Fruit fly (Drosophila melanogaster) whole organism, embryonic: Measurements from ENCODE around the gene GC2.
A peak's percentile ranks its signal among the peaks of the same experiment; 100 is the strongest.

Source experiments
- CG11085 ChIP-seq: fragments of 200-800 bp; sonication (Bioruptor generic); IDR thresholded peaks from 2 replicates; pipeline ENCODE4 v1.3.6; 2022; ENCODE audit warnings: missing biosample characterization, missing genetic modification characterization
- CG13775 ChIP-seq: fragments of 200-800 bp; sonication (Bioruptor generic); optimal IDR thresholded peaks from 3 replicates; lab custom pipeline; 2017; ENCODE audit warnings: missing biosample characterization, mild to moderate bottlenecking, missing genetic modification characterization
- CG14667 ChIP-seq: fragments of 200-800 bp; sonication (Bioruptor generic); IDR thresholded peaks from 2 replicates; pipeline ENCODE4 v1.3.6; 2022; ENCODE audit warnings: missing biosample characterization, missing genetic modification characterization
- CG15073 ChIP-seq: fragments of 200-800 bp; sonication (Bioruptor generic); optimal IDR thresholded peaks from 2 replicates; lab custom pipeline; 2016; ENCODE audit warnings: missing biosample characterization, missing genetic modification characterization
- CG1647 ChIP-seq: fragments of 200-800 bp; sonication (Bioruptor generic); optimal IDR thresholded peaks from 3 replicates; lab custom pipeline; 2016; ENCODE audit warnings: missing biosample characterization, missing genetic modification characterization
- CG16813 ChIP-seq: fragments of 200-800 bp; sonication (Bioruptor generic); IDR thresholded peaks from 3 replicates; pipeline ENCODE4 v1.3.6; 2022; ENCODE audit warnings: missing biosample characterization, missing genetic modification characterization; ENCODE audit not compliant: partially characterized antibody
- CG16863 ChIP-seq: fragments of 200-800 bp; sonication (Bioruptor generic); optimal IDR thresholded peaks from 3 replicates; lab custom pipeline; 2016; ENCODE audit warnings: missing biosample characterization, missing genetic modification characterization
- CG2678 ChIP-seq: fragments of 200-800 bp; sonication (Bioruptor generic); optimal IDR thresholded peaks from 3 replicates; lab custom pipeline; 2019; ENCODE audit warnings: missing biosample characterization, mild to moderate bottlenecking, missing genetic modification characterization, moderate library complexity
- CG3281 ChIP-seq: fragments of 200-800 bp; sonication (Bioruptor generic); optimal IDR thresholded peaks from 3 replicates; lab custom pipeline; 2017; ENCODE audit warnings: missing biosample characterization, mild to moderate bottlenecking, missing genetic modification characterization
- CG3847 ChIP-seq: fragments of 200-800 bp; sonication (Bioruptor generic); IDR thresholded peaks from 2 replicates; pipeline ENCODE4 v1.3.6; 2022; ENCODE audit warnings: missing biosample characterization, missing genetic modification characterization
- CG3995 ChIP-seq: fragments of 200-800 bp; sonication (Bioruptor generic); optimal IDR thresholded peaks from 3 replicates; lab custom pipeline; 2016; ENCODE audit warnings: missing biosample characterization, missing genetic modification characterization
- CG42726 ChIP-seq: fragments of 200-800 bp; sonication (Bioruptor generic); IDR thresholded peaks from 2 replicates; pipeline ENCODE4 v1.3.6; 2022; ENCODE audit warnings: missing biosample characterization, missing genetic modification characterization; ENCODE audit not compliant: partially characterized antibody
- CG7271 ChIP-seq: fragments of 200-800 bp; sonication (Bioruptor generic); optimal IDR thresholded peaks from 2 replicates; lab custom pipeline; 2018; ENCODE audit warnings: missing biosample characterization, mild to moderate bottlenecking, missing genetic modification characterization, moderate library complexity
- CG8290 ChIP-seq, 3 experiments: fragments of 200-800 bp; sonication (Bioruptor generic); optimal IDR thresholded peaks; 2 replicates each; lab custom pipeline; 2016 to 2019; ENCODE audit warnings: missing biosample characterization in 3 of 3, missing genetic modification characterization in 3 of 3, mild to moderate bottlenecking in 2 of 3, moderate library complexity in 1 of 3
- CG8478 ChIP-seq: fragments of >200 bp; optimal IDR thresholded peaks from 2 replicates; lab custom pipeline; 2018
- CG9817 ChIP-seq: fragments of 200-800 bp; sonication (Bioruptor generic); optimal IDR thresholded peaks from 2 replicates; lab custom pipeline; 2018; ENCODE audit warnings: missing biosample characterization, mild to moderate bottlenecking, missing genetic modification characterization, moderate library complexity
- CG9876 ChIP-seq: fragments of 200-800 bp; sonication (Bioruptor generic); optimal IDR thresholded peaks from 2 replicates; lab custom pipeline; 2016; ENCODE audit warnings: missing biosample characterization, missing genetic modification characterization
- Dad ChIP-seq: fragments of 200-800 bp; sonication (Bioruptor generic); optimal IDR thresholded peaks from 3 replicates; lab custom pipeline; 2016; ENCODE audit warnings: missing biosample characterization, missing genetic modification characterization
- Dek ChIP-seq: fragments of 200-800 bp; sonication (Bioruptor generic); optimal IDR thresholded peaks from 3 replicates; lab custom pipeline; 2019; ENCODE audit warnings: missing biosample characterization, mild to moderate bottlenecking, missing genetic modification characterization, moderate library complexity
- Eip74EF ChIP-seq, 2 experiments: fragments of 200-800 bp in 1 of 2; fragments of >200 bp in 1 of 2; sonication (Bioruptor generic) in 1 of 2; optimal IDR thresholded peaks; 2 replicates each; lab custom pipeline; 2017 to 2019; ENCODE audit warnings: missing biosample characterization in 2 of 2, missing genetic modification characterization in 2 of 2, mild to moderate bottlenecking in 1 of 2, moderate library complexity in 1 of 2
- Ets97D ChIP-seq: fragments of 200-800 bp; sonication (Bioruptor generic); optimal IDR thresholded peaks from 3 replicates; lab custom pipeline; 2016; ENCODE audit warnings: missing biosample characterization, missing genetic modification characterization
- Gsc ChIP-seq: fragments of 200-800 bp; sonication (Bioruptor generic); IDR thresholded peaks from 2 replicates; pipeline ENCODE4 v1.3.6; 2022; ENCODE audit warnings: missing biosample characterization, missing genetic modification characterization
- Gug ChIP-seq: fragments of 200-800 bp; sonication (Bioruptor generic); IDR thresholded peaks from 4 replicates; pipeline ENCODE4 v1.3.6; 2022; ENCODE audit warnings: missing biosample characterization, missing genetic modification characterization
- HLH54F ChIP-seq: fragments of 200-800 bp; sonication (Bioruptor generic); optimal IDR thresholded peaks from 3 replicates; lab custom pipeline; 2016; ENCODE audit warnings: missing biosample characterization, missing genetic modification characterization
- Hr51 ChIP-seq, 2 experiments: fragments of 200-800 bp; sonication (Bioruptor generic); optimal IDR thresholded peaks; 2 replicates in 1 of 2; 3 replicates in 1 of 2; lab custom pipeline; 2016 to 2018; ENCODE audit warnings: missing biosample characterization in 2 of 2, missing genetic modification characterization in 2 of 2, mild to moderate bottlenecking in 1 of 2, moderate library complexity in 1 of 2
- Mad ChIP-seq: fragments of 200-800 bp; sonication (Bioruptor generic); optimal IDR thresholded peaks from 2 replicates; lab custom pipeline; 2016; ENCODE audit warnings: missing biosample characterization, missing genetic modification characterization
- Max ChIP-seq: fragments of 200-800 bp; sonication (Bioruptor generic); optimal IDR thresholded peaks from 2 replicates; lab custom pipeline; 2016; ENCODE audit warnings: missing biosample characterization, mild to moderate bottlenecking, missing genetic modification characterization
- Stat92E ChIP-seq, 3 experiments: fragments of >200 bp in 2 of 3; fragments of 200-800 bp in 1 of 3; sonication (Bioruptor generic) in 1 of 3; optimal IDR thresholded peaks; 2 replicates each; lab custom pipeline; 2017 to 2019; ENCODE audit warnings: missing biosample characterization in 3 of 3, missing genetic modification characterization in 3 of 3, mild to moderate bottlenecking in 1 of 3, moderate library complexity in 1 of 3
- TFAM ChIP-seq: fragments of 200-800 bp; sonication (Bioruptor generic); optimal IDR thresholded peaks from 2 replicates; lab custom pipeline; 2017; ENCODE audit warnings: missing biosample characterization, missing genetic modification characterization, inconsistent platforms
- ash1 ChIP-seq: fragments of 200-800 bp; sonication (Bioruptor generic); optimal IDR thresholded peaks from 2 replicates; lab custom pipeline; 2018; ENCODE audit warnings: missing biosample characterization, mild to moderate bottlenecking, missing genetic modification characterization
- ato ChIP-seq: fragments of 200-800 bp; sonication (Bioruptor generic); IDR thresholded peaks from 2 replicates; pipeline ENCODE4 v1.3.6; 2022; ENCODE audit warnings: missing biosample characterization, missing genetic modification characterization; ENCODE audit not compliant: partially characterized antibody
- chn ChIP-seq: fragments of 200-800 bp; sonication (Bioruptor generic); optimal IDR thresholded peaks from 2 replicates; lab custom pipeline; 2016; ENCODE audit warnings: missing biosample characterization, missing genetic modification characterization
- dati ChIP-seq: fragments of 200-800 bp; sonication (Bioruptor generic); IDR thresholded peaks from 2 replicates; pipeline ENCODE4 v1.3.6; 2022; ENCODE audit warnings: missing biosample characterization, missing genetic modification characterization
- dmrt99B ChIP-seq: fragments of 200-800 bp; sonication (Bioruptor generic); optimal IDR thresholded peaks from 2 replicates; lab custom pipeline; 2018; ENCODE audit warnings: missing biosample characterization, mild to moderate bottlenecking, missing genetic modification characterization, moderate library complexity
- gfzf ChIP-seq: fragments of 200-800 bp; sonication (Bioruptor generic); optimal IDR thresholded peaks from 2 replicates; lab custom pipeline; 2016; ENCODE audit warnings: missing biosample characterization, mild to moderate bottlenecking, missing genetic modification characterization, moderate library complexity
- grn ChIP-seq: fragments of 200-800 bp; sonication (Bioruptor generic); optimal IDR thresholded peaks from 3 replicates; lab custom pipeline; 2017; ENCODE audit warnings: missing biosample characterization, missing genetic modification characterization
- hb ChIP-seq: fragments of 200-800 bp; sonication (Bioruptor generic); IDR thresholded peaks from 3 replicates; pipeline ENCODE4 v1.3.6; 2022; ENCODE audit warnings: missing biosample characterization, missing genetic modification characterization; ENCODE audit not compliant: partially characterized antibody
- hth ChIP-seq: fragments of >200 bp; optimal IDR thresholded peaks from 2 replicates; lab custom pipeline; 2017; ENCODE audit warnings: inconsistent platforms
- inv ChIP-seq: fragments of 200-800 bp; sonication (Bioruptor generic); IDR thresholded peaks from 2 replicates; pipeline ENCODE4 v1.3.6; 2022; ENCODE audit warnings: missing biosample characterization, missing genetic modification characterization; ENCODE audit not compliant: partially characterized antibody
- mam ChIP-seq: fragments of 200-800 bp; sonication (Bioruptor generic); optimal IDR thresholded peaks from 3 replicates; lab custom pipeline; 2016; ENCODE audit warnings: missing biosample characterization, missing genetic modification characterization
- nerfin-1 ChIP-seq: fragments of 200-800 bp; sonication (Bioruptor generic); optimal IDR thresholded peaks from 3 replicates; lab custom pipeline; 2019; ENCODE audit warnings: missing biosample characterization, mild to moderate bottlenecking, missing genetic modification characterization, moderate library complexity
- nmo ChIP-seq: fragments of 200-800 bp; sonication (Bioruptor generic); optimal IDR thresholded peaks from 2 replicates; lab custom pipeline; 2018; ENCODE audit warnings: missing biosample characterization, mild to moderate bottlenecking, missing genetic modification characterization, moderate library complexity
- oc ChIP-seq: fragments of 200-800 bp; sonication (Bioruptor generic); optimal IDR thresholded peaks from 2 replicates; lab custom pipeline; 2018; ENCODE audit warnings: missing biosample characterization, mild to moderate bottlenecking, missing genetic modification characterization, moderate library complexity
- otp ChIP-seq: fragments of 200-800 bp; sonication (Bioruptor generic); IDR thresholded peaks from 3 replicates; pipeline ENCODE4, ENCODE4 v1.3.6; 2022; ENCODE audit warnings: missing biosample characterization, missing genetic modification characterization
- psq ChIP-seq: fragments of 200-800 bp; sonication (Bioruptor generic); optimal IDR thresholded peaks from 2 replicates; lab custom pipeline; 2017; ENCODE audit warnings: missing biosample characterization, missing genetic modification characterization
- scrt ChIP-seq: fragments of 200-800 bp; sonication (Bioruptor generic); optimal IDR thresholded peaks from 2 replicates; lab custom pipeline; 2018; ENCODE audit warnings: missing biosample characterization, mild to moderate bottlenecking, missing genetic modification characterization, moderate library complexity
- tx ChIP-seq: fragments of 200-800 bp; sonication (Bioruptor generic); optimal IDR thresholded peaks from 2 replicates; lab custom pipeline; 2016; ENCODE audit warnings: missing biosample characterization, missing genetic modification characterization
- zen2 ChIP-seq: fragments of 200-800 bp; sonication (Bioruptor generic); IDR thresholded peaks from 3 replicates; pipeline ENCODE4 v1.3.6; 2022; ENCODE audit warnings: missing biosample characterization, missing genetic modification characterization; ENCODE audit not compliant: partially characterized antibody

GC2 gene

dm6 chr3R:11967262-11968029, 4.0 kb upstream of the GC2 start, which contains the start of the genes CG12213 and GC1 (continued):
- TF ChIP-seq Ets97D (GFP tag; lab: Kevin White, UChicago) = peak; percentile 68
- peak; percentile 20 for TF ChIP-seq Mad (GFP tag; lab: Kevin White, UChicago)
- TF ChIP-seq grn (GFP tag; lab: Kevin White, UChicago) = peak; percentile 44
- no peak for TF ChIP-seq ash1 (GFP tag; lab: Kevin White, UChicago)
- TF ChIP-seq dati (GFP tag; lab: Robert Waterston, UW) = no peak
- TF ChIP-seq Dad (GFP tag; lab: Kevin White, UChicago) = peak; percentile 10
- TF ChIP-seq CG15073 (GFP tag; lab: Kevin White, UChicago) = no peak
- TF ChIP-seq hb (GFP tag; lab: Robert Waterston, UW) = peak; percentile 98
- TF ChIP-seq mam = peak; percentile 52
- TF ChIP-seq CG13775 (GFP tag; lab: Kevin White, UChicago) = peak; percentile 7
- TF ChIP-seq scrt (GFP tag; lab: Kevin White, UChicago) = peak; percentile 33
- TF ChIP-seq CG14667 (GFP tag; lab: Robert Waterston, UW) = no peak
- TF ChIP-seq Eip74EF (GFP tag; optimal IDR thresholded peaks at IDR 0.05; lab: Kevin White, UChicago) = no peak
- no peak for TF ChIP-seq CG16863 (GFP tag; lab: Kevin White, UChicago)
- TF ChIP-seq ato (GFP tag; lab: Robert Waterston, UW) = peak; percentile 93
- TF ChIP-seq dmrt99B (tag; lab: Kevin White, UChicago) = no peak
- no peak for TF ChIP-seq chn
- TF ChIP-seq CG42726 (GFP tag; lab: Robert Waterston, UW) = peak; percentile 97
- no peak for TF ChIP-seq hth (lab: Kevin White, UChicago)
- TF ChIP-seq CG3281 (GFP tag; lab: Kevin White, UChicago) = no peak
- TF ChIP-seq CG16813 (GFP tag; lab: Robert Waterston, UW) = peak; percentile 99
- no peak for TF ChIP-seq oc
- peak; percentile 56 for TF ChIP-seq Dek (tag; lab: Kevin White, UChicago)
- TF ChIP-seq CG7271 (tag; lab: Kevin White, UChicago) = peak; percentile 0
- TF ChIP-seq Gsc (GFP tag; lab: Robert Waterston, UW) = no peak
- no peak for TF ChIP-seq TFAM (GFP tag; lab: Kevin White, UChicago)
- no peak for TF ChIP-seq CG8478
- no peak; the same call in 2 of the 3 replicates for TF ChIP-seq otp (GFP tag; lab: Robert Waterston, UW)
- TF ChIP-seq CG3995 (GFP tag; lab: Kevin White, UChicago) = peak; percentile 90
- TF ChIP-seq inv (GFP tag; lab: Robert Waterston, UW) = peak; percentile 99
- TF ChIP-seq gfzf = peak; percentile 93
- TF ChIP-seq nmo (GFP tag; lab: Kevin White, UChicago) = peak; percentile 80
- peak; percentile 16 for TF ChIP-seq HLH54F (GFP tag; lab: Kevin White, UChicago)
- TF ChIP-seq CG1647 (GFP tag; lab: Kevin White, UChicago) = peak; percentile 12
- TF ChIP-seq nerfin-1 (tag; lab: Kevin White, UChicago) = peak; percentile 39
- TF ChIP-seq psq (GFP tag; lab: Kevin White, UChicago) = no peak
- TF ChIP-seq Stat92E (GFP tag; optimal IDR thresholded peaks at IDR 0.05; lab: Kevin White, UChicago) = no peak
- no peak for TF ChIP-seq Gug (GFP tag; lab: Robert Waterston, UW)
- peak in 1 of 2 experiments; percentile 9 for TF ChIP-seq Hr51 (GFP tag; optimal IDR thresholded peaks at IDR 0.05; lab: Kevin White, UChicago)
- TF ChIP-seq CG3847 (GFP tag; lab: Robert Waterston, UW) = peak; percentile 69
- TF ChIP-seq CG8290 (GFP tag; optimal IDR thresholded peaks at IDR 0.05; lab: Kevin White, UChicago) = peak; percentile 83
- TF ChIP-seq CG8290 (tag; optimal IDR thresholded peaks at IDR 0.05; lab: Kevin White, UChicago) = peak; percentile 32 to 64
- TF ChIP-seq Max (GFP tag; lab: Kevin White, UChicago) = peak; percentile 55
- no peak for TF ChIP-seq CG11085
- TF ChIP-seq CG2678 (tag; lab: Kevin White, UChicago) = peak; percentile 11
- no peak for TF ChIP-seq CG9817 (tag; lab: Kevin White, UChicago)
- no peak for TF ChIP-seq CG9876
- peak; percentile 95 for TF ChIP-seq zen2 (GFP tag; lab: Robert Waterston, UW)
- no peak for TF ChIP-seq tx
